Fruit fly (Drosophila melanogaster): ENCODE measurements around the gene CG34367.

The CG34367 gene

dm6 chr2L:10303786-10304185 is 49.9 kb downstream of the CG34367 start, which contains the start of gene nmd (continued):
- TF ChIP-seq ato (GFP tag; IDR thresholded peaks at IDR 0.05; ENCODE audit: partially characterized antibody) (no peak), al (GFP tag; IDR thresholded peaks at IDR 0.05) (no peak), CG16813 (GFP tag; IDR thresholded peaks at IDR 0.05; ENCODE audit: partially characterized antibody) (peak; percentile 50; the same call in 1 of the 3 replicates), Stat92E (GFP tag; optimal IDR thresholded peaks at IDR 0.05) (no peak), CG11723 (GFP tag; optimal IDR thresholded peaks at IDR 0.05) (no peak), HLHmδ (GFP tag; optimal IDR thresholded peaks at IDR 0.05) (no peak), CG33213 (GFP tag; optimal IDR thresholded peaks at IDR 0.05) (peak; percentile 49), CG9609 (GFP tag; optimal IDR thresholded peaks at IDR 0.05) (no peak), CG14441 (GFP tag; IDR thresholded peaks at IDR 0.05) (no peak), Dek (tag; optimal IDR thresholded peaks at IDR 0.05) (peak; percentile 48), MBD-R2 (GFP tag; IDR thresholded peaks at IDR 0.05) (peak; percentile 89), zfh1 (GFP tag; IDR thresholded peaks at IDR 0.05) (no peak), CG12659 (GFP tag; optimal IDR thresholded peaks at IDR 0.05) (peak; percentile 55), pnt (GFP tag; optimal IDR thresholded peaks at IDR 0.05) (no peak), CG10543 (GFP tag; optimal IDR thresholded peaks at IDR 0.05) (no peak), CG31441 (GFP tag; IDR thresholded peaks at IDR 0.05) (no peak), CG2116 (GFP tag; optimal IDR thresholded peaks at IDR 0.05) (peak; percentile 92), CG18599 (GFP tag; optimal IDR thresholded peaks at IDR 0.05) (no peak), corto (GFP tag; optimal IDR thresholded peaks at IDR 0.05) (no peak), Adf1 (GFP tag; IDR thresholded peaks at IDR 0.05) (no peak), CG17612 (GFP tag; IDR thresholded peaks at IDR 0.05) (no peak), run (tag; optimal IDR thresholded peaks at IDR 0.05) (no peak), Mes4 (GFP tag; optimal IDR thresholded peaks at IDR 0.05) (no peak), Fer2 (tag; optimal IDR thresholded peaks at IDR 0.05) (no peak), maf-S (GFP tag; optimal IDR thresholded peaks at IDR 0.05) (peak; percentile 9), CG34422 (GFP tag; IDR thresholded peaks at IDR 0.05) (no peak), CG9932 (GFP tag; IDR thresholded peaks at IDR 0.05) (no peak; the same call in 1 of the 2 replicates), CG15073 (GFP tag; optimal IDR thresholded peaks at IDR 0.05) (no peak), Atf3 (GFP tag; optimal IDR thresholded peaks at IDR 0.05) (no peak), bowl (GFP tag; IDR thresholded peaks at IDR 0.05) (no peak), yki (optimal IDR thresholded peaks at IDR 0.05) (no peak), Xrp1 (GFP tag; IDR thresholded peaks at IDR 0.05) (no peak), CG8089 (GFP tag; optimal IDR thresholded peaks at IDR 0.05) (no peak), usp (GFP tag; optimal IDR thresholded peaks at IDR 0.05) (no peak), CG32767 (GFP tag; IDR thresholded peaks at IDR 0.05) (no peak), dan (GFP tag; IDR thresholded peaks at IDR 0.05) (no peak), HLH3B (GFP tag; IDR thresholded peaks at IDR 0.05) (no peak), CG31224 (GFP tag; IDR thresholded peaks at IDR 0.05) (no peak), CG10274 (GFP tag; optimal IDR thresholded peaks at IDR 0.05) (no peak), CG18764 (GFP tag; optimal IDR thresholded peaks at IDR 0.05) (no peak), Tbp (GFP tag; optimal IDR thresholded peaks at IDR 0.05) (no peak), amos (GFP tag; IDR thresholded peaks at IDR 0.05; ENCODE audit: partially characterized antibody) (no peak; the same call in 1 of the 2 replicates), CG30020 (tag; optimal IDR thresholded peaks at IDR 0.05) (peak; percentile 90), CG6654 (GFP tag; optimal IDR thresholded peaks at IDR 0.05) (no peak), chn (GFP tag; optimal IDR thresholded peaks at IDR 0.05) (no peak), YL-1 (GFP tag; optimal IDR thresholded peaks at IDR 0.05) (peak; percentile 64), mam (GFP tag; optimal IDR thresholded peaks at IDR 0.05) (peak; percentile 19), CG7745 (tag; optimal IDR thresholded peaks at IDR 0.05) (no peak), vfl (GFP tag; optimal IDR thresholded peaks at IDR 0.05) (no peak), chif (GFP tag; optimal IDR thresholded peaks at IDR 0.05) (peak in 1 of 2 experiments; percentile 3), CHES-1-like (GFP tag; optimal IDR thresholded peaks at IDR 0.05) (no peak), mld (GFP tag; IDR thresholded peaks at IDR 0.05; ENCODE audit: partially characterized antibody) (no peak)

Data from whole organism, embryonic.